Worm (Caenorhabditis elegans) whole organism, L1 larva: Measurements from ENCODE around the gene W08E12.2.
A peak's percentile ranks its signal among the peaks of the same experiment; 100 is the strongest.

Experiments
- C04F5.9 ChIP-seq: sonication (generic microtip); optimal IDR thresholded peaks from 2 replicates; lab custom pipeline; 2016; ENCODE audit warnings: missing genetic modification characterization, missing compliant biosample characterization
- aha-1 ChIP-seq: fragments of 150-350 bp; optimal IDR thresholded peaks from 2 replicates; lab custom pipeline; 2014; ENCODE audit warnings: missing biosample characterization, missing genetic modification characterization
- alr-1 ChIP-seq: fragments of 200-800 bp; sonication (Bioruptor generic); optimal IDR thresholded peaks from 2 replicates; lab custom pipeline; 2018; ENCODE audit warnings: borderline replicate concordance, mild to moderate bottlenecking, missing genetic modification characterization, missing compliant biosample characterization
- aly-2 ChIP-seq: fragments of 150-350 bp; optimal IDR thresholded peaks from 2 replicates; lab custom pipeline; 2014; ENCODE audit warnings: missing biosample characterization, missing genetic modification characterization
- blmp-1 ChIP-seq: fragments of 150-350 bp; optimal IDR thresholded peaks from 2 replicates; lab custom pipeline; 2014; ENCODE audit warnings: missing biosample characterization, missing genetic modification characterization
- ceh-8 ChIP-seq: fragments of 200-800 bp; sonication (Bioruptor generic); optimal IDR thresholded peaks from 2 replicates; lab custom pipeline; 2018; ENCODE audit warnings: mild to moderate bottlenecking, missing genetic modification characterization, moderate library complexity, missing compliant biosample characterization
- dsc-1 ChIP-seq: sonication (generic microtip); optimal IDR thresholded peaks from 2 replicates; lab custom pipeline; 2016; ENCODE audit warnings: mild to moderate bottlenecking, missing genetic modification characterization, missing compliant biosample characterization
- efl-1 ChIP-seq, 4 experiments: fragments of 150-350 bp; optimal IDR thresholded peaks in 3 of 4; peaks in 1 of 4; 1 replicate in 1 of 4; 2 replicates in 3 of 4; lab custom pipeline; 2014; ENCODE audit warnings: missing biosample characterization in 2 of 4, missing genetic modification characterization in 2 of 4, missing genetic modification reagents in 2 of 4
- egl-27 ChIP-seq, 2 experiments: fragments of 150-350 bp in 1 of 2; sonication (generic microtip); optimal IDR thresholded peaks; 3 replicates each; lab custom pipeline; 2017 to 2018; ENCODE audit warnings: missing biosample characterization in 2 of 2, missing genetic modification characterization in 2 of 2, missing genetic modification reagents in 2 of 2
- elt-3 ChIP-seq, 6 experiments: fragments of 150-350 bp in 1 of 6; sonication (generic microtip); optimal IDR thresholded peaks; 2 replicates each; lab custom pipeline; 2017 to 2018; ENCODE audit warnings: missing biosample characterization in 6 of 6, missing genetic modification characterization in 6 of 6, inconsistent platforms in 1 of 6
- ets-5 ChIP-seq: fragments of 200-800 bp; sonication (Bioruptor generic); IDR thresholded peaks from 2 replicates; pipeline ENCODE4 v1.3.6; 2022; ENCODE audit warnings: missing genetic modification characterization, missing compliant biosample characterization
- fos-1 ChIP-seq: fragments of 150-350 bp; optimal IDR thresholded peaks from 2 replicates; lab custom pipeline; 2014; ENCODE audit warnings: missing biosample characterization, missing genetic modification characterization
- hlh-17 ChIP-seq: fragments of 200-800 bp; sonication (Bioruptor generic); optimal IDR thresholded peaks from 2 replicates; lab custom pipeline; 2018; ENCODE audit warnings: missing genetic modification characterization, mild to moderate bottlenecking, missing compliant biosample characterization, moderate library complexity, borderline replicate concordance
- hpl-2 ChIP-seq: fragments of 150-350 bp; optimal IDR thresholded peaks from 2 replicates; lab custom pipeline; 2014; ENCODE audit warnings: missing biosample characterization, missing genetic modification reagents, missing genetic modification characterization
- jun-1 ChIP-seq: fragments of 150-350 bp; optimal IDR thresholded peaks from 2 replicates; lab custom pipeline; 2014; ENCODE audit warnings: missing biosample characterization, missing genetic modification reagents, missing genetic modification characterization
- lin-13 ChIP-seq: fragments of 150-350 bp; optimal IDR thresholded peaks from 2 replicates; lab custom pipeline; 2014; ENCODE audit warnings: missing biosample characterization, missing genetic modification reagents, missing genetic modification characterization
- lin-14 ChIP-seq: fragments of 200-800 bp; sonication (Bioruptor generic); optimal IDR thresholded peaks from 2 replicates; lab custom pipeline; 2018; ENCODE audit warnings: mild to moderate bottlenecking, missing genetic modification characterization, moderate library complexity, missing compliant biosample characterization
- lin-15B ChIP-seq: fragments of 150-350 bp; sonication (generic microtip); optimal IDR thresholded peaks from 3 replicates; lab custom pipeline; 2014; ENCODE audit warnings: missing biosample characterization, missing genetic modification characterization
- lin-35 ChIP-seq, 2 experiments: fragments of 150-350 bp; optimal IDR thresholded peaks; 2 replicates each; lab custom pipeline; 2014; ENCODE audit warnings: missing biosample characterization in 2 of 2, missing genetic modification characterization in 2 of 2, missing genetic modification reagents in 2 of 2
- lin-39 ChIP-seq: fragments of 150-350 bp; optimal IDR thresholded peaks from 2 replicates; lab custom pipeline; 2014; ENCODE audit warnings: missing biosample characterization, missing genetic modification reagents, missing genetic modification characterization
- lir-3 ChIP-seq: sonication (generic microtip); optimal IDR thresholded peaks from 2 replicates; lab custom pipeline; 2016; ENCODE audit warnings: mild to moderate bottlenecking, missing genetic modification characterization, moderate library complexity, missing compliant biosample characterization; ENCODE audit not compliant: poor library complexity
- lsy-2 ChIP-seq, 2 experiments: fragments of 150-350 bp; optimal IDR thresholded peaks; 2 replicates each; lab custom pipeline; 2014; ENCODE audit warnings: missing biosample characterization in 2 of 2, missing genetic modification characterization in 2 of 2
- mef-2 ChIP-seq: fragments of 150-350 bp; optimal IDR thresholded peaks from 2 replicates; lab custom pipeline; 2014; ENCODE audit warnings: missing biosample characterization, missing genetic modification characterization
- mep-1 ChIP-seq: fragments of 150-350 bp; optimal IDR thresholded peaks from 2 replicates; lab custom pipeline; 2014; ENCODE audit warnings: missing biosample characterization, missing genetic modification characterization
- nhr-12 ChIP-seq: sonication (generic microtip); optimal IDR thresholded peaks from 2 replicates; lab custom pipeline; 2017; ENCODE audit warnings: missing biosample characterization, missing genetic modification characterization
- nhr-20 ChIP-seq: sonication (generic microtip); optimal IDR thresholded peaks from 2 replicates; lab custom pipeline; 2016; ENCODE audit warnings: mild to moderate bottlenecking, missing genetic modification characterization, missing compliant biosample characterization
- nhr-28 ChIP-seq: fragments of 150-350 bp; optimal IDR thresholded peaks from 2 replicates; lab custom pipeline; 2014; ENCODE audit warnings: missing biosample characterization, missing genetic modification characterization
- nhr-71 ChIP-seq: sonication (generic microtip); optimal IDR thresholded peaks from 2 replicates; lab custom pipeline; 2016; ENCODE audit warnings: mild to moderate bottlenecking, missing genetic modification characterization, moderate library complexity, missing compliant biosample characterization
- nhr-76 ChIP-seq: sonication (generic microtip); optimal IDR thresholded peaks from 2 replicates; lab custom pipeline; 2017; ENCODE audit warnings: missing biosample characterization, missing genetic modification characterization
- nhr-85 ChIP-seq: sonication (generic microtip); peaks from one replicate; lab custom pipeline; 2016; ENCODE audit warnings: missing genetic modification characterization, inconsistent platforms, missing compliant biosample characterization
- nhr-90 ChIP-seq: sonication (generic microtip); optimal IDR thresholded peaks from 2 replicates; lab custom pipeline; 2016; ENCODE audit warnings: mild to moderate bottlenecking, missing genetic modification characterization, missing compliant biosample characterization; ENCODE audit not compliant: poor library complexity
- pax-3 ChIP-seq: fragments of 200-800 bp; sonication (Bioruptor generic); optimal IDR thresholded peaks from 2 replicates; lab custom pipeline; 2018; ENCODE audit warnings: mild to moderate bottlenecking, missing genetic modification characterization, moderate library complexity, missing compliant biosample characterization
- pqm-1 ChIP-seq: sonication (generic microtip); optimal IDR thresholded peaks from 3 replicates; lab custom pipeline; 2017; ENCODE audit warnings: missing biosample characterization, missing genetic modification characterization
- rnt-1 ChIP-seq: sonication (generic microtip); optimal IDR thresholded peaks from 2 replicates; lab custom pipeline; 2016; ENCODE audit warnings: mild to moderate bottlenecking, missing genetic modification characterization, moderate library complexity, missing compliant biosample characterization
- skn-1 ChIP-seq: fragments of 150-350 bp; optimal IDR thresholded peaks from 2 replicates; lab custom pipeline; 2014; ENCODE audit warnings: missing biosample characterization, missing genetic modification characterization
- snpc-4 ChIP-seq: fragments of 150-350 bp; optimal IDR thresholded peaks from 2 replicates; lab custom pipeline; 2014; ENCODE audit warnings: missing biosample characterization, missing genetic modification characterization
- snu-23 ChIP-seq: sonication (generic microtip); optimal IDR thresholded peaks from 2 replicates; lab custom pipeline; 2016; ENCODE audit warnings: missing genetic modification characterization, missing compliant biosample characterization
- sox-4 ChIP-seq: sonication (generic microtip); optimal IDR thresholded peaks from 2 replicates; lab custom pipeline; 2016; ENCODE audit warnings: missing genetic modification characterization, missing compliant biosample characterization
- swsn-7 ChIP-seq: sonication (generic microtip); optimal IDR thresholded peaks from 2 replicates; lab custom pipeline; 2016; ENCODE audit warnings: missing genetic modification characterization, missing compliant biosample characterization
- vab-15 ChIP-seq: sonication (generic microtip); optimal IDR thresholded peaks from 2 replicates; lab custom pipeline; 2017; ENCODE audit warnings: missing genotype, mild to moderate bottlenecking, missing genetic modification characterization, missing compliant biosample characterization
- ztf-11 ChIP-seq, 2 experiments: sonication (generic microtip); optimal IDR thresholded peaks; 2 replicates each; lab custom pipeline; 2016 to 2017; ENCODE audit warnings: missing genetic modification characterization in 2 of 2, missing biosample characterization in 1 of 2, missing compliant biosample characterization in 1 of 2
- ztf-4 ChIP-seq: fragments of 150-350 bp; optimal IDR thresholded peaks from 2 replicates; lab custom pipeline; 2014; ENCODE audit warnings: missing biosample characterization, missing genetic modification characterization

W08E12.2 gene

DNA sequence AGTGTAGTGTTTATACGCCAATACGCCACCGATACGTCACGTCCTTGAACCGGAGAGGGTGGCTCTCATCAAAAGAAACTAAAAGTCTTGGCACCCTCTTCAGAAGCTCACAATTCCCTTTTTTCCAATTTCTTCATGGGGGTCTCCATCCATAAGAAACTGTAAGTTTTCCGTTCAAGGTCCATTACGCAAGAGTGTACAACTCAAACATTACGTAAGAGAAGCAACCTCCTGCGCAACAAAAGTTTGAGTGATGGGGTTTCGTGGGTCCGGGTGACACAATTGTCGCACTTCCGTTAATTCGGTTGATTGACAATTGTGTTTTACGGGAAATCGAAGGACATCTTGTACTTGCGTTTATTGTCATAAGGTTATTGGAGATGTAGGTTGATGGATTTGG lies 26.9 kb upstream of the W08E12.2 start:
- TF ChIP-seq elt-3 (tag; optimal IDR thresholded peaks at IDR 0.05; lab: Kevin White, UChicago) (no peak), rnt-1 (tag; lab: Kevin White, UChicago) (no peak), lin-35 (GFP tag; optimal IDR thresholded peaks at IDR 0.05; lab: Kevin White, UChicago) (no peak), skn-1 (tag; lab: Kevin White, UChicago) (no peak), ztf-11 (tag; optimal IDR thresholded peaks at IDR 0.05; lab: Kevin White, UChicago) (no peak), mep-1 (no peak), nhr-20 (tag; lab: Kevin White, UChicago) (no peak), mef-2 (no peak), jun-1 (tag; lab: Kevin White, UChicago) (no peak), snu-23 (no peak), nhr-90 (tag; lab: Kevin White, UChicago) (no peak), ztf-4 (tag; lab: Kevin White, UChicago) (no peak)

DNA sequence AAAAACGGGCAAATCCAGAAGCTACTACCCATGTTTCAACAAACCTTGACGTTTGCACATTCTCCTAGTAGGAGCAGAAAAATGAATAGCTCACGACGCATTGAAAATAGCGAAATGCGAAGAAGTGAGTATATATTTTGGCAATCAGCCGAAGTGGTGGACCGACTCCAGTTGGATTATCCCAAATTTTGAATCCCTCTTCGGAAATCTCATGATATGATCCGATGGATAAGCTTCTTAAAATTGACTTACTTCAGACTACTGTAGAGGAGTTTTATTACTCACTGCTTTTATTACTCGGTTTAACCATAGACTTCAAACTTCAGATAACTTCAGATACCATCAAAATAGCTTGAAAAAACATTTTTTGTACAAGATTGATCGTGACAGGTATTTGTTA lies 16.4 kb upstream of the W08E12.2 start, which contains the start of gene gcy-23:
TSS of gene gcy-23 (minus strand) at position 101 of the 400 bp plus-strand sequence.
- TF ChIP-seq dsc-1 (tag; lab: Kevin White, UChicago): no peak

ce11 chrIV:3291977-3292561 lies 13.6 kb upstream of the W08E12.2 start, which contains the start of gene W08E12.8:
Gene W08E12.8 (plus strand): TSS chrIV:3292371.
- TF ChIP-seq nhr-85 (tag; lab: Kevin White, UChicago): peak; percentile 70
- no peak for TF ChIP-seq pax-3 (tag; lab: Kevin White, UChicago)
- no peak for TF ChIP-seq ztf-11 (tag; optimal IDR thresholded peaks at IDR 0.05; lab: Kevin White, UChicago)
- TF ChIP-seq lsy-2 (tag; optimal IDR thresholded peaks at IDR 0.05; lab: Kevin White, UChicago): no peak
- TF ChIP-seq blmp-1 (tag; lab: Kevin White, UChicago): peak; percentile 26
- no peak for TF ChIP-seq aly-2 (tag; lab: Kevin White, UChicago)
- no peak for TF ChIP-seq snpc-4 (tag; lab: Kevin White, UChicago)
- TF ChIP-seq hpl-2 (GFP tag; lab: Kevin White, UChicago): no peak
- TF ChIP-seq ceh-8 (GFP tag; lab: Kevin White, UChicago): no peak
- no peak for TF ChIP-seq nhr-12
- peak; percentile 5 for TF ChIP-seq snu-23

- TF ChIP-seq lir-3 (tag; lab: Kevin White, UChicago) (no peak), C04F5.9 (no peak), pqm-1 (tag; lab: Kevin White, UChicago) (no peak), swsn-7 (tag; lab: Kevin White, UChicago) (no peak), egl-27 (tag; optimal IDR thresholded peaks at IDR 0.05; lab: Kevin White, UChicago) (no peak), nhr-71 (no peak), efl-1 (optimal IDR thresholded peaks at IDR 0.05; lab: Kevin White, UChicago) (no peak), efl-1 (GFP tag; optimal IDR thresholded peaks at IDR 0.05 in 1 of 2; lab: Kevin White, UChicago) (peak in 1 of 2 experiments; percentile 79), alr-1 (tag; lab: Kevin White, UChicago) (peak; percentile 62), ztf-11 (tag; optimal IDR thresholded peaks at IDR 0.05; lab: Kevin White, UChicago) (no peak), lin-39 (tag; lab: Kevin White, UChicago) (no peak)
These were observed 11.7 kb upstream of the W08E12.2 start for ce11 chrIV:3293800-3294493.

ce11 chrIV:3294553-3295185 lies 11.0 kb upstream of the W08E12.2 start, which contains the start of gene W08E12.7:
Gene W08E12.7 (plus strand): TSS chrIV:3295135.
- peak; percentile 99 for TF ChIP-seq lin-15B
- TF ChIP-seq dsc-1 (tag; lab: Kevin White, UChicago): peak; percentile 84
- no peak for TF ChIP-seq nhr-12
- peak; percentile 95 for TF ChIP-seq rnt-1 (tag; lab: Kevin White, UChicago)
- TF ChIP-seq lin-14 (GFP tag; lab: Kevin White, UChicago): peak; percentile 95
- no peak for TF ChIP-seq ets-5 (GFP tag; lab: Robert Waterston, UW)
- TF ChIP-seq fos-1: peak; percentile 90
- no peak for TF ChIP-seq nhr-76 (tag; lab: Kevin White, UChicago)
- TF ChIP-seq mep-1: peak; percentile 99
- no peak for TF ChIP-seq hlh-17
- TF ChIP-seq vab-15 (tag; lab: Kevin White, UChicago): peak; percentile 85
- peak; percentile 95 for TF ChIP-seq lin-13 (GFP tag; lab: Kevin White, UChicago)
- TF ChIP-seq egl-27 (tag; optimal IDR thresholded peaks at IDR 0.05; lab: Kevin White, UChicago): no peak
- TF ChIP-seq nhr-28 (tag; lab: Kevin White, UChicago): no peak
- TF ChIP-seq aha-1: no peak
- peak; percentile 64 for TF ChIP-seq sox-4
